Worm (Caenorhabditis elegans) whole organism, L4 larva: ENCODE data around the gene chup-1.

Experiments used
- R02D3.7 ChIP-seq: fragments of 150-350 bp; sonication (generic microtip); optimal IDR thresholded peaks from 3 replicates; lab custom pipeline; 2014; ENCODE audit warnings: missing biosample characterization, missing genetic modification characterization
- Y75B8A.6 ChIP-seq: fragments of 200-800 bp; sonication (Bioruptor generic); IDR thresholded peaks from 2 replicates; pipeline ENCODE4 v1.3.6; 2022; ENCODE audit warnings: missing genetic modification reagents, missing genetic modification characterization, missing compliant biosample characterization
- ceh-62 ChIP-seq: sonication (generic microtip); optimal IDR thresholded peaks from 2 replicates; lab custom pipeline; 2017; ENCODE audit warnings: missing biosample characterization, missing genetic modification characterization
- ceh-82 ChIP-seq: sonication (generic microtip); optimal IDR thresholded peaks from 2 replicates; lab custom pipeline; 2017; ENCODE audit warnings: missing biosample characterization, missing genetic modification characterization
- daf-16 ChIP-seq, 3 experiments: sonication (generic microtip); optimal IDR thresholded peaks; 2 replicates each; lab custom pipeline; 2016 to 2017; ENCODE audit warnings: missing genetic modification characterization in 3 of 3, missing genetic modification reagents in 3 of 3, mild to moderate bottlenecking in 2 of 3, missing compliant biosample characterization in 2 of 3, missing biosample characterization in 1 of 3, moderate library complexity in 1 of 3
- daf-8 ChIP-seq: fragments of 200-800 bp; sonication (Bioruptor generic); IDR thresholded peaks from 2 replicates; pipeline ENCODE4 v1.3.6; 2022; ENCODE audit warnings: missing genetic modification characterization, missing compliant biosample characterization
- saeg-2 ChIP-seq: fragments of 200-800 bp; sonication (Bioruptor generic); IDR thresholded peaks from 2 replicates; pipeline ENCODE4 v1.3.6; 2022; ENCODE audit warnings: missing genetic modification reagents, missing genetic modification characterization, missing compliant biosample characterization

DNA sequence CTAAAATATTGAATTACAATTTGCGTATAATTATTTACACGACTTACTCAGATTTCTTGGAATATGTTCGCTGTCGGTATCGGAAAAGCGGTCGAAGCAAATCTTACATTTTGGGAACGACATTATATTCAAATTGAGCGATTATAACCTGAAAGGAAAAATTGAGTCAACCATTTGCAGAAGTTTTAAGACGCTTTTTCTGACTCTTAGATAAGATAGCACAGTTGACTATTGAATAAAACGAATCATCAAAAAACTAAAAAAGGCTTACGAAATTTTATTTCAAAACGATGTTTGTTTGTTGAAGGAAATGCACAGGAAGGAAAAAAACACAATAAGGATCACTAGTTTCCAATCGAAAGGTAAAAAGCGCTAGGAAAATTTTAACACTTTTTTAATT, 36.4 kb downstream of the chup-1 start, which contains the start of gene rcs-1:
- TF ChIP-seq R02D3.7 (no peak), saeg-2 (no peak), ceh-82 (tag; lab: Kevin White, UChicago) (no peak), ceh-62 (tag; lab: Kevin White, UChicago) (no peak), daf-16 (GFP tag; optimal IDR thresholded peaks at IDR 0.05; lab: Kevin White, UChicago) (no peak), daf-16 (tag; optimal IDR thresholded peaks at IDR 0.05; lab: Kevin White, UChicago) (peak; percentile 6), daf-8 (GFP tag; lab: Robert Waterston, UW) (no peak), Y75B8A.6 (GFP tag; lab: Robert Waterston, UW) (no peak)
